Fruit fly (Drosophila melanogaster): ENCODE measurements around the gene Thor.

Gene Thor

dm6 chr2L:3524729-3525181, 46.5 kb downstream of the Thor start, which contains the start of gene CG8852 (continued):
- TF ChIP-seq CG7839 (tag; optimal IDR thresholded peaks at IDR 0.05), result no peak
- TF ChIP-seq lilli (GFP tag; optimal IDR thresholded peaks at IDR 0.05), result no peak
- no peak for TF ChIP-seq CG14710 (tag; optimal IDR thresholded peaks at IDR 0.05)
- no peak for TF ChIP-seq zfh2 (GFP tag; optimal IDR thresholded peaks at IDR 0.05)
- TF ChIP-seq Doc3 (GFP tag; IDR thresholded peaks at IDR 0.05; ENCODE audit: partially characterized antibody), result no peak
- TF ChIP-seq CG9817 (tag; optimal IDR thresholded peaks at IDR 0.05), result peak; percentile 8
- peak; percentile 39; the same call in 1 of the 2 replicates for TF ChIP-seq lmd (GFP tag; IDR thresholded peaks at IDR 0.05)
- TF ChIP-seq CG11696 (GFP tag; IDR thresholded peaks at IDR 0.05), result no peak
- TF ChIP-seq Dip2 (GFP tag; IDR thresholded peaks at IDR 0.05), result no peak
- TF ChIP-seq Drgx (GFP tag; IDR thresholded peaks at IDR 0.05), result no peak
- TF ChIP-seq ase (GFP tag; IDR thresholded peaks at IDR 0.05), result no peak
- TF ChIP-seq CG13296 (GFP tag; optimal IDR thresholded peaks at IDR 0.05), result no peak
- no peak for TF ChIP-seq unpg (GFP tag; optimal IDR thresholded peaks at IDR 0.05)
- peak; percentile 31 for TF ChIP-seq nmo (GFP tag; optimal IDR thresholded peaks at IDR 0.05)
- peak; percentile 35; the same call in 1 of the 2 replicates for TF ChIP-seq esg (GFP tag; conservative IDR thresholded peaks at IDR 0.05)
- no peak for TF ChIP-seq sc (optimal IDR thresholded peaks at IDR 0.05)
- TF ChIP-seq sc (GFP tag; optimal IDR thresholded peaks at IDR 0.05), result no peak
- TF ChIP-seq CG8765 (GFP tag; IDR thresholded peaks at IDR 0.05), result no peak
- TF ChIP-seq CG16815 (GFP tag; optimal IDR thresholded peaks at IDR 0.05), result no peak
- TF ChIP-seq CG2712 (tag; optimal IDR thresholded peaks at IDR 0.05), result no peak
- no peak for TF ChIP-seq E2f1 (GFP tag; IDR thresholded peaks at IDR 0.05)
- TF ChIP-seq cwo (GFP tag; optimal IDR thresholded peaks at IDR 0.05), result no peak
- no peak for TF ChIP-seq CG10147 (GFP tag; optimal IDR thresholded peaks at IDR 0.05)
- no peak for TF ChIP-seq CG9437 (GFP tag; optimal IDR thresholded peaks at IDR 0.05)
- no peak for TF ChIP-seq Nf-YA (GFP tag; IDR thresholded peaks at IDR 0.05)
- TF ChIP-seq Opbp (GFP tag; IDR thresholded peaks at IDR 0.05; ENCODE audit: partially characterized antibody), result no peak
- TF ChIP-seq CG11247 (GFP tag; IDR thresholded peaks at IDR 0.05), result no peak
- peak; percentile 60 for TF ChIP-seq CG9932 (GFP tag; IDR thresholded peaks at IDR 0.05)
- no peak for TF ChIP-seq CG11560 (tag; IDR thresholded peaks at IDR 0.05)
- TF ChIP-seq CoRest (tag; optimal IDR thresholded peaks at IDR 0.05), result no peak
- TF ChIP-seq CG4707 (GFP tag; optimal IDR thresholded peaks at IDR 0.05), result no peak
- TF ChIP-seq CG6765 (GFP tag; optimal IDR thresholded peaks at IDR 0.05), result peak; percentile 16
- TF ChIP-seq lbe (GFP tag; optimal IDR thresholded peaks at IDR 0.05), result no peak
- no peak for TF ChIP-seq sug (tag; optimal IDR thresholded peaks at IDR 0.05)
- TF ChIP-seq tx (GFP tag; optimal IDR thresholded peaks at IDR 0.05), result no peak
- no peak for TF ChIP-seq Nf-YB (GFP tag; optimal IDR thresholded peaks at IDR 0.05)
- no peak for TF ChIP-seq ken (GFP tag; IDR thresholded peaks at IDR 0.05)
- TF ChIP-seq CG6854 (GFP tag; optimal IDR thresholded peaks at IDR 0.05), result no peak
- no peak for TF ChIP-seq jing (GFP tag; optimal IDR thresholded peaks at IDR 0.05)
- TF ChIP-seq fd102C (GFP tag; optimal IDR thresholded peaks at IDR 0.05), result no peak
- no peak for TF ChIP-seq CG8290 (GFP tag; optimal IDR thresholded peaks at IDR 0.05)
- no peak for TF ChIP-seq CG8290 (tag; optimal IDR thresholded peaks at IDR 0.05)
- TF ChIP-seq CG18599 (GFP tag; optimal IDR thresholded peaks at IDR 0.05), result no peak
- no peak for TF ChIP-seq CG10959 (GFP tag; IDR thresholded peaks at IDR 0.05)
- TF ChIP-seq CG10274 (GFP tag; optimal IDR thresholded peaks at IDR 0.05), result no peak
- TF ChIP-seq CG17359 (tag; optimal IDR thresholded peaks at IDR 0.05), result no peak
- TF ChIP-seq CG4282 (GFP tag; optimal IDR thresholded peaks at IDR 0.05), result no peak
- TF ChIP-seq Dfd (GFP tag; optimal IDR thresholded peaks at IDR 0.05), result no peak
- no peak for TF ChIP-seq CG5180 (GFP tag; optimal IDR thresholded peaks at IDR 0.05)
- TF ChIP-seq Bteb2 (GFP tag; optimal IDR thresholded peaks at IDR 0.05), result no peak
- no peak for TF ChIP-seq pho (GFP tag; optimal IDR thresholded peaks at IDR 0.05)
- TF ChIP-seq MBD-R2 (GFP tag; IDR thresholded peaks at IDR 0.05), result no peak
